Worm (Caenorhabditis elegans): ENCODE data around the gene bus-4.
"Not testable (repeated sequence)": the region's sequence is repeated elsewhere in the genome, so short reads cannot be mapped to it uniquely, and the experiment has no call there.

DNA sequence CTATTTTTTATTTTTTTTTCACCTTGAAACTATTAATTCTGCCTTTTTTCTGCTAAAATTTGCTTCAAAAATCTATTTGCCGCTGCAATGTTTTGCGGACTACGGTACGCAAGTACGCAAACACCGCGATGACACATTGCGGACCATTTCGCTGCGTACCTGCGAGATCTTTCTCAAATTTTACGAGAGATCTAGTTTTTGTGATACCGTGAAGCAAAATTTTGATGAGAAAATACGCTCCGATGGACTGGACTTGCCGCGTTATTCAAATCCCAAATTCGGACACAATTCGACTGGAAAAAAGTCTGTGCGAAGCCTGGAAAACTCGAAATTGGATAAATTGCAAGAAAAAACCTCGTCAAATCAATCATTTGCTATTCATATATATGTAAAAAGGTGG lies 32.5 kb downstream of the bus-4 start:
- not testable (repeated sequence) for TF ChIP-seq zag-1, elt-3 (tag; optimal IDR thresholded peaks at IDR 0.05)

All from whole organism, L3 larva.